Fruit fly (Drosophila melanogaster) whole organism, wandering third instar larva: ENCODE results near the gene ash2.

Experiments used
- Abd-B ChIP-seq: fragments of >200 bp; optimal IDR thresholded peaks from 2 replicates; lab custom pipeline; 2017; ENCODE audit warnings: missing biosample characterization, missing genetic modification characterization
- CG32264 ChIP-seq: fragments of 200-800 bp; sonication (Bioruptor generic); optimal IDR thresholded peaks from 2 replicates; lab custom pipeline; 2016; ENCODE audit warnings: missing biosample characterization, missing genetic modification characterization
- CG9705 ChIP-seq: fragments of 200-800 bp; sonication (Bioruptor generic); optimal IDR thresholded peaks from 2 replicates; lab custom pipeline; 2018; ENCODE audit warnings: missing biosample characterization, mild to moderate bottlenecking, missing genetic modification characterization
- CrebA ChIP-seq: fragments of 200-800 bp; sonication (Bioruptor generic); optimal IDR thresholded peaks from 2 replicates; lab custom pipeline; 2016; ENCODE audit warnings: missing biosample characterization, mild to moderate bottlenecking, missing genetic modification characterization, borderline replicate concordance
- Dfd ChIP-seq: fragments of >200 bp; optimal IDR thresholded peaks from 2 replicates; lab custom pipeline; 2017; ENCODE audit warnings: missing biosample characterization, missing genetic modification characterization
- GATAd ChIP-seq: sonication (Bioruptor generic); optimal IDR thresholded peaks from 2 replicates; lab custom pipeline; 2016; ENCODE audit warnings: missing biosample characterization, missing genetic modification characterization
- Hnf4 ChIP-seq: fragments of 200-800 bp; sonication (Bioruptor generic); optimal IDR thresholded peaks from 2 replicates; lab custom pipeline; 2016; ENCODE audit warnings: missing biosample characterization, mild to moderate bottlenecking, missing genetic modification characterization
- Hr78 ChIP-seq: fragments of >200 bp; optimal IDR thresholded peaks from 2 replicates; lab custom pipeline; 2017; ENCODE audit warnings: missing biosample characterization, missing genetic modification characterization
- Hr83 ChIP-seq: fragments of 200-300 bp; sonication (Bioruptor generic); optimal IDR thresholded peaks from 2 replicates; lab custom pipeline; 2016; ENCODE audit warnings: missing biosample characterization, mild to moderate bottlenecking, missing genetic modification characterization, moderate library complexity; ENCODE audit not compliant: poor library complexity, severe bottlenecking
- Jra ChIP-seq: sonication (Bioruptor generic); optimal IDR thresholded peaks from 2 replicates; lab custom pipeline; 2016; ENCODE audit warnings: missing biosample characterization, missing genetic modification characterization
- Mio ChIP-seq: sonication (Bioruptor generic); optimal IDR thresholded peaks from 2 replicates; lab custom pipeline; 2016; ENCODE audit warnings: missing biosample characterization, missing genetic modification characterization
- Myc ChIP-seq: fragments of >200 bp; optimal IDR thresholded peaks from 2 replicates; lab custom pipeline; 2017
- N ChIP-seq: fragments of >200 bp; optimal IDR thresholded peaks from 2 replicates; lab custom pipeline; 2018; ENCODE audit warnings: missing biosample characterization, missing external identifiers, missing genetic modification characterization
- OdsH ChIP-seq: fragments of 200-800 bp; sonication (Bioruptor generic); optimal IDR thresholded peaks from 2 replicates; lab custom pipeline; 2016; ENCODE audit warnings: missing biosample characterization, mild to moderate bottlenecking, missing genetic modification characterization
- Rel ChIP-seq, 2 experiments: fragments of 200-800 bp; sonication (Bioruptor generic) in 1 of 2; optimal IDR thresholded peaks; 2 replicates in 1 of 2; 3 replicates in 1 of 2; lab custom pipeline; 2016 to 2019; ENCODE audit warnings: mild to moderate bottlenecking in 2 of 2, missing biosample characterization in 2 of 2, missing genetic modification characterization in 2 of 2, moderate library complexity in 1 of 2
- Sp1 ChIP-seq: fragments of 200-800 bp; sonication (Bioruptor generic); optimal IDR thresholded peaks from 3 replicates; lab custom pipeline; 2019; ENCODE audit warnings: missing biosample characterization, mild to moderate bottlenecking, missing genetic modification characterization, moderate library complexity
- Vsx2 ChIP-seq: fragments of 200-300, 225-300 bp; sonication (Bioruptor generic); optimal IDR thresholded peaks from 2 replicates; lab custom pipeline; 2018; ENCODE audit warnings: missing biosample characterization, missing genetic modification characterization; ENCODE audit not compliant: partially characterized antibody
- br ChIP-seq: fragments of 200-800 bp; sonication (Bioruptor generic); optimal IDR thresholded peaks from 2 replicates; lab custom pipeline; 2016; ENCODE audit warnings: missing biosample characterization, missing genetic modification characterization
- brk ChIP-seq: fragments of 200-800 bp; sonication (Bioruptor generic); optimal IDR thresholded peaks from 2 replicates; lab custom pipeline; 2016; ENCODE audit warnings: missing biosample characterization, mild to moderate bottlenecking, missing genetic modification characterization
- dl ChIP-seq, 2 experiments: fragments of 175-275, 200-275 bp in 1 of 2; fragments of 200-275 bp in 1 of 2; sonication (Bioruptor generic); optimal IDR thresholded peaks; lab custom pipeline; 2018; ENCODE audit warnings: mild to moderate bottlenecking in 2 of 2, missing biosample characterization in 2 of 2, missing genetic modification characterization in 2 of 2, moderate library complexity in 2 of 2; ENCODE audit not compliant: partially characterized antibody in 2 of 2, insufficient read depth in 1 of 2
- dmrt93B ChIP-seq: fragments of 200-800 bp; sonication (Bioruptor generic); optimal IDR thresholded peaks from 2 replicates; lab custom pipeline; 2018; ENCODE audit warnings: missing biosample characterization, mild to moderate bottlenecking, missing genetic modification characterization
- dsf ChIP-seq: sonication (Bioruptor generic); optimal IDR thresholded peaks from 2 replicates; lab custom pipeline; 2016; ENCODE audit warnings: missing biosample characterization, missing genetic modification characterization, borderline replicate concordance
- ey ChIP-seq: fragments of 200-800 bp; sonication (Bioruptor generic); optimal IDR thresholded peaks from 2 replicates; lab custom pipeline; 2016; ENCODE audit warnings: missing biosample characterization, missing genetic modification characterization
- foxo ChIP-seq, 2 experiments: fragments of 200-800 bp; sonication (Bioruptor generic); optimal IDR thresholded peaks; 2 replicates in 1 of 2; 3 replicates in 1 of 2; lab custom pipeline; 2016 to 2017; ENCODE audit warnings: missing biosample characterization in 2 of 2, missing genetic modification characterization in 2 of 2
- fru ChIP-seq: fragments of 200-800 bp; sonication (Bioruptor generic); optimal IDR thresholded peaks from 3 replicates; lab custom pipeline; 2016; ENCODE audit warnings: missing biosample characterization, mild to moderate bottlenecking, missing genetic modification characterization
- h ChIP-seq: fragments of 200-800 bp; sonication (Bioruptor generic); optimal IDR thresholded peaks from 3 replicates; lab custom pipeline; 2016; ENCODE audit warnings: missing biosample characterization, mild to moderate bottlenecking, missing genetic modification characterization
- lola ChIP-seq: fragments of >200 bp; optimal IDR thresholded peaks from 2 replicates; lab custom pipeline; 2017; ENCODE audit warnings: missing biosample characterization, missing genetic modification characterization
- pan ChIP-seq: fragments of >200 bp; optimal IDR thresholded peaks from 2 replicates; lab custom pipeline; 2017
- psq ChIP-seq: fragments of 200-800 bp; sonication (Bioruptor generic); optimal IDR thresholded peaks from 3 replicates; lab custom pipeline; 2017; ENCODE audit warnings: missing biosample characterization, mild to moderate bottlenecking, missing genetic modification characterization, moderate library complexity
- rgr ChIP-seq: fragments of 200-800 bp; sonication (Bioruptor generic); optimal IDR thresholded peaks from 3 replicates; lab custom pipeline; 2016; ENCODE audit warnings: missing biosample characterization, mild to moderate bottlenecking, missing genetic modification characterization
- sage ChIP-seq: fragments of 200-800 bp; sonication (Bioruptor generic); optimal IDR thresholded peaks from 2 replicates; lab custom pipeline; 2016; ENCODE audit warnings: missing biosample characterization, mild to moderate bottlenecking, missing genetic modification characterization
- sv ChIP-seq: fragments of 200-800 bp; sonication (Bioruptor generic); optimal IDR thresholded peaks from 3 replicates; lab custom pipeline; 2016; ENCODE audit warnings: missing biosample characterization, missing genetic modification characterization
- tai ChIP-seq: sonication (Bioruptor generic); optimal IDR thresholded peaks from 2 replicates; lab custom pipeline; 2016; ENCODE audit warnings: missing biosample characterization, missing genetic modification characterization
- usp ChIP-seq: fragments of >200 bp; optimal IDR thresholded peaks from 2 replicates; lab custom pipeline; 2017; ENCODE audit warnings: missing biosample characterization, missing genetic modification characterization

ash2 gene

DNA sequence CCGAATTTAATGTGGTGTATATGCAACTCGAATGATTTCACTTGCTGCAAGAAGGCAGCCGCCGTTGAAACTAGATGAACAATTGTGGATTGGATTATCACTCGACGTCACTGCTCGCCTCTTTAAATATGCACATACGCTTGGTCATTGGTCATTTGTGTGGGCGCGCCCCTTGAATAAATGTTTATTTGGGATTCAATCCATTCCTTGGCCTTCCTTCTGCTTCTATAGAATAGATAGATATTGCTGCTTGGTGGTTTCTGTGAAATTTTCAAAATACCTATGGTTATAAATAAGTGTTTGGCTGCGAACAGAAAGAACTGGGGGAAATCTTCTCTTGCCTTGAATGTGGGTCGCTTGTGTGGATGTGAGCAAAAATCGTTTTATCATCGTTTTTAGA is 45.8 kb upstream of the ash2 start:
- TF ChIP-seq brk (GFP tag; lab: Kevin White, UChicago): no peak
- TF ChIP-seq Vsx2: no peak
- TF ChIP-seq br: no peak
- no peak for TF ChIP-seq sage (GFP tag; lab: Kevin White, UChicago)
- TF ChIP-seq Hr78: no peak
- TF ChIP-seq CG32264 (GFP tag; lab: Kevin White, UChicago): no peak
- no peak for TF ChIP-seq tai (GFP tag; lab: Kevin White, UChicago)
- no peak for TF ChIP-seq CrebA (GFP tag; lab: Kevin White, UChicago)
- no peak for TF ChIP-seq lola (GFP tag; lab: Kevin White, UChicago)
- no peak for TF ChIP-seq Mio (GFP tag; lab: Kevin White, UChicago)
- no peak for TF ChIP-seq Rel (GFP tag; optimal IDR thresholded peaks at IDR 0.05; lab: Kevin White, UChicago)
- TF ChIP-seq Rel (tag; optimal IDR thresholded peaks at IDR 0.05; lab: Kevin White, UChicago): no peak
- no peak for TF ChIP-seq ey (GFP tag; lab: Kevin White, UChicago)
- no peak for TF ChIP-seq Dfd (GFP tag; lab: Kevin White, UChicago)
- TF ChIP-seq sv (GFP tag; lab: Kevin White, UChicago): no peak
- no peak for TF ChIP-seq GATAd
- no peak for TF ChIP-seq Hnf4

DNA sequence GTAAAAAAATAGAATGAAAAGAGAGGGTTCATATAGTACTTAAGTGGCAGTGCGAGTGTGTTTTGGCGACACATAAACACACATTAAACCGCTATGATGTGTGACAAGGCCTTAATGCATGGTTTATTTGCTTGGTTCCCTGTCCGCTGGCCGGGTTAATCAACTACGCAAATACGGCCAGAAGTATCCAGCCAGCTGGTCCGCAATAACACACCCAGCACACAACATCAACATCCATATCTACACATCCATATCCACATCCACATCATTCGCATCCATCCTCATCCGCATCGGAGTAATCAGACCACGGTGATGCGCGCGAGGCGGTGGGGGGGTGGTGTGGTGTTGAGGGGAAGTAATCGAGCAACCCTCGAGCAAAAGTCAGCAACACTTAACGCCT is 43.1 kb upstream of the ash2 start:
- TF ChIP-seq fru (GFP tag; lab: Kevin White, UChicago): no peak
- TF ChIP-seq Sp1 (GFP tag; lab: Kevin White, UChicago): peak; percentile 10
- TF ChIP-seq ey (GFP tag; lab: Kevin White, UChicago): no peak
- TF ChIP-seq sv (GFP tag; lab: Kevin White, UChicago): no peak
- TF ChIP-seq Myc (lab: Kevin White, UChicago): no peak
- no peak for TF ChIP-seq rgr (GFP tag; lab: Kevin White, UChicago)
- TF ChIP-seq Vsx2: no peak
- TF ChIP-seq dl (GFP tag; optimal IDR thresholded peaks at IDR 0.05; lab: Kevin White, UChicago; ENCODE audit: insufficient read depth in 1 of 2, partially characterized antibody in 2 of 2): no peak
- no peak for TF ChIP-seq Hr78
- TF ChIP-seq Rel (GFP tag; optimal IDR thresholded peaks at IDR 0.05; lab: Kevin White, UChicago): no peak
- peak; percentile 40 for TF ChIP-seq Rel (tag; optimal IDR thresholded peaks at IDR 0.05; lab: Kevin White, UChicago)
- no peak for TF ChIP-seq usp (GFP tag; lab: Kevin White, UChicago)
- peak; percentile 33 for TF ChIP-seq h
- TF ChIP-seq foxo (GFP tag; optimal IDR thresholded peaks at IDR 0.05; lab: Kevin White, UChicago): no peak
- TF ChIP-seq Mio (GFP tag; lab: Kevin White, UChicago): no peak
- TF ChIP-seq pan (lab: Kevin White, UChicago): no peak
- no peak for TF ChIP-seq Hr83 (GFP tag; lab: Kevin White, UChicago)
- TF ChIP-seq CG32264 (GFP tag; lab: Kevin White, UChicago): no peak
- TF ChIP-seq psq (GFP tag; lab: Kevin White, UChicago): no peak

DNA sequence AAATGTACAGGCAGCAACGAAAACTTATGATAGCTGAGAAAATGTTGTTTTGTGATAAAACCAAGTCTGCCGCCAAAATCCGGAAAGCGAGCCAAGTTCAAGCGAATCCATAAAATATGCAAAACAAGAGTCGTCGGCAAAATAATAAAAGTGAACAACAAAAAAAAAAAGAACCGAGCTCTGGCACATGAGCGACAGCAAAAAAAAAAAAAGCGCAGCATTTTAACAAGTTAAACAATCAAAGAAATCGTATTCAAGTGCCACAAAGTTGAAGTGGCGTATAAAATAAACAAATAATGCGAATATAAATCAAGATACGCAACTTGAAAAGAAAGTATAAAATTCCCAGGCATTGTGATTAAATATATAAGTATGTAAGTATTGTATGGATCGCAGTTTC is 41.6 kb upstream of the ash2 start:
- TF ChIP-seq Vsx2 (no peak), Rel (GFP tag; optimal IDR thresholded peaks at IDR 0.05; lab: Kevin White, UChicago) (peak; percentile 21), Rel (tag; optimal IDR thresholded peaks at IDR 0.05; lab: Kevin White, UChicago) (no peak), CrebA (GFP tag; lab: Kevin White, UChicago) (peak; percentile 24)
- TF ChIP-seq, all 38 proteins: peak for 2

DNA sequence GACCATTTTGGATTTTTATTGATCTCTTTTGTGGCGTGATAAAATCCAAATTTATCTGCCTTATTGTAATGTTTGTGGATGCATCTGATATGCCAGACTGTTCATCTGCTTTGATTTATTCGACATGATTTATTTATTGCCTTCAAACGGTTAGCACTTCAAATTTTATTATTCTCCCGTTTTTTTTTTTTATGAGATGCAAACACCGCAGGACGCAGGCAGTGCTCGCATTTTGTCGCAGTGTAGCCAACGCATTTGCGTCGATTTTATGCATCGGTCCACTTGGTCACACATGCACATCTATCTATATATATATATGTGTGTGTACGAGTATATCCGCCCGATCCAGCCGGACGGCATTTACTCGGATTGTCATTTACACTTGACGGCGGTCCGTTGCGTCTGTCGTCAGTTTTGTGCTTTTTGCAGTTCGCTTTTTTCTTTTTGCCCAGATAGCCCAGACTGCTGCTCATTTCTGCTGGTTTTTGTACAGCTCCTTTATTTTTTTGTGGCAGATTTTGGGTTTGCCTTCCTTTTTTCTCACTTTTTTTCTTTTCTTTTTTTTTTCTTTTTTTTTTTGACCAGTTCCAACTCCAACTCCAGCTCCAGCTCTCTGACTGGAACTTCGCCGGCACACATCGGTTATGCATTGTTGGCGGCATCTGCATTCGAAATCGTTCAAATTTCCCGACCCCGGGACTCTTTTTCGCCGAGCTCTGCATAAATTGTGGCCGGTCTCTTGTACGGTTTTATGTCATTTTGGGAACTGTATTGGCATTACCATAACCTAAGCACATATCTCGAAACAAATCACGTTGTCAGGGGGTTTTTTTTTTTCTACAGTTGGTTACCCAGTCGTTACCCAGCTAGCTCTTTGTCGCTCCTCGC is 35.9 kb upstream of the ash2 start:
- TF ChIP-seq sage (GFP tag; lab: Kevin White, UChicago) (peak; percentile 21), CG9705 (no peak), fru (GFP tag; lab: Kevin White, UChicago) (peak; percentile 41), br (peak; percentile 31), Myc (lab: Kevin White, UChicago) (no peak), CrebA (GFP tag; lab: Kevin White, UChicago) (no peak), Abd-B (GFP tag; lab: Kevin White, UChicago) (no peak), Hr78 (no peak), sv (GFP tag; lab: Kevin White, UChicago) (no peak), Hnf4 (no peak), Vsx2 (no peak), tai (GFP tag; lab: Kevin White, UChicago) (no peak), N (no peak), GATAd (no peak), OdsH (GFP tag; lab: Kevin White, UChicago) (peak; percentile 23), psq (GFP tag; lab: Kevin White, UChicago) (peak; percentile 38), lola (GFP tag; lab: Kevin White, UChicago) (no peak), CG32264 (GFP tag; lab: Kevin White, UChicago) (no peak), foxo (GFP tag; optimal IDR thresholded peaks at IDR 0.05; lab: Kevin White, UChicago) (peak in 1 of 2 experiments; percentile 52), usp (GFP tag; lab: Kevin White, UChicago) (no peak), Dfd (GFP tag; lab: Kevin White, UChicago) (no peak), dl (GFP tag; optimal IDR thresholded peaks at IDR 0.05; lab: Kevin White, UChicago; ENCODE audit: insufficient read depth in 1 of 2, partially characterized antibody in 2 of 2) (no peak), Sp1 (GFP tag; lab: Kevin White, UChicago) (peak; percentile 65), dsf (GFP tag; lab: Kevin White, UChicago) (no peak), Jra (GFP tag; lab: Kevin White, UChicago) (no peak), pan (lab: Kevin White, UChicago) (no peak), brk (GFP tag; lab: Kevin White, UChicago) (no peak), Mio (GFP tag; lab: Kevin White, UChicago) (no peak), ey (GFP tag; lab: Kevin White, UChicago) (peak; percentile 49), Rel (GFP tag; optimal IDR thresholded peaks at IDR 0.05; lab: Kevin White, UChicago) (peak; percentile 74), Rel (tag; optimal IDR thresholded peaks at IDR 0.05; lab: Kevin White, UChicago) (no peak), Hr83 (GFP tag; lab: Kevin White, UChicago) (no peak), h (peak; percentile 7), dmrt93B (GFP tag; lab: Kevin White, UChicago) (peak; percentile 17), rgr (GFP tag; lab: Kevin White, UChicago) (peak; percentile 51)
